Fruit fly (Drosophila melanogaster) whole organism, embryonic: ENCODE data around the gene CG7550.

Source experiments
- BEAF-32 ChIP-seq: fragments of 200-800 bp; sonication (Bioruptor generic); optimal IDR thresholded peaks from 3 replicates; lab custom pipeline; 2017; ENCODE audit warnings: missing biosample characterization, missing genetic modification characterization, mild to moderate bottlenecking, moderate library complexity, missing genetic modification reagents
- Bgb ChIP-seq: fragments of 200-800 bp; sonication (Bioruptor generic); IDR thresholded peaks from 2 replicates; pipeline ENCODE4 v1.3.6; 2022; ENCODE audit warnings: missing biosample characterization, missing genetic modification characterization; ENCODE audit not compliant: partially characterized antibody
- CG10321 ChIP-seq: fragments of 200-800 bp; sonication (Bioruptor generic); IDR thresholded peaks from 2 replicates; pipeline ENCODE4 v1.3.6; 2022; ENCODE audit warnings: missing biosample characterization, missing genetic modification characterization
- CG10366 ChIP-seq: fragments of 200-800 bp; sonication (Bioruptor generic); IDR thresholded peaks from 2 replicates; pipeline ENCODE4 v1.3.6; 2022; ENCODE audit warnings: missing biosample characterization, missing genetic modification characterization
- CG10462 ChIP-seq: fragments of 200-800 bp; sonication (Bioruptor generic); optimal IDR thresholded peaks from 2 replicates; lab custom pipeline; 2016; ENCODE audit warnings: missing biosample characterization, missing genetic modification characterization
- CG11560 ChIP-seq: fragments of 200-800 bp; sonication (Bioruptor generic); IDR thresholded peaks from 3 replicates; pipeline ENCODE4 v1.3.6; 2022; ENCODE audit warnings: missing biosample characterization, missing genetic modification characterization
- CG12299 ChIP-seq: fragments of 200-800 bp; sonication (Bioruptor generic); optimal IDR thresholded peaks from 2 replicates; lab custom pipeline; 2018; ENCODE audit warnings: missing biosample characterization, mild to moderate bottlenecking, missing genetic modification characterization
- CG15073 ChIP-seq: fragments of 200-800 bp; sonication (Bioruptor generic); optimal IDR thresholded peaks from 2 replicates; lab custom pipeline; 2016; ENCODE audit warnings: missing biosample characterization, missing genetic modification characterization
- CG15479 ChIP-seq: fragments of 200-800 bp; sonication (Bioruptor generic); optimal IDR thresholded peaks from 3 replicates; lab custom pipeline; 2019; ENCODE audit warnings: missing biosample characterization, mild to moderate bottlenecking, missing genetic modification characterization, moderate library complexity
- CG16813 ChIP-seq: fragments of 200-800 bp; sonication (Bioruptor generic); IDR thresholded peaks from 3 replicates; pipeline ENCODE4 v1.3.6; 2022; ENCODE audit warnings: missing biosample characterization, missing genetic modification characterization; ENCODE audit not compliant: partially characterized antibody
- CG17829 ChIP-seq: fragments of 200-800 bp; optimal IDR thresholded peaks from 2 replicates; lab custom pipeline; 2019; ENCODE audit warnings: missing biosample characterization, mild to moderate bottlenecking, missing genetic modification characterization, moderate library complexity
- CG2875 ChIP-seq: fragments of 200-800 bp; sonication (Bioruptor generic); optimal IDR thresholded peaks from 2 replicates; lab custom pipeline; 2017; ENCODE audit warnings: missing biosample characterization, mild to moderate bottlenecking, missing genetic modification characterization, missing genetic modification reagents
- CG32767 ChIP-seq: fragments of 200-800 bp; sonication (Bioruptor generic); IDR thresholded peaks from 2 replicates; pipeline ENCODE4 v1.3.6; 2022; ENCODE audit warnings: missing biosample characterization, missing genetic modification characterization
- CG4617 ChIP-seq: fragments of 200-800 bp; sonication (Bioruptor generic); optimal IDR thresholded peaks from 3 replicates; lab custom pipeline; 2016; ENCODE audit warnings: missing biosample characterization, missing genetic modification characterization, borderline replicate concordance
- CG5953 ChIP-seq: fragments of 200-800 bp; sonication (Bioruptor generic); IDR thresholded peaks from 2 replicates; pipeline ENCODE4 v1.3.6; 2022; ENCODE audit warnings: missing biosample characterization, missing genetic modification characterization
- CG6175 ChIP-seq: fragments of 200-800 bp; sonication (Bioruptor generic); IDR thresholded peaks from 3 replicates; pipeline ENCODE4 v1.3.6; 2022; ENCODE audit warnings: missing biosample characterization, missing genetic modification characterization
- CG6765 ChIP-seq: fragments of 200-800 bp; sonication (Bioruptor generic); optimal IDR thresholded peaks from 3 replicates; lab custom pipeline; 2017; ENCODE audit warnings: missing biosample characterization, mild to moderate bottlenecking, missing genetic modification characterization
- CG6854 ChIP-seq: fragments of 200-800 bp; sonication (Bioruptor generic); optimal IDR thresholded peaks from 3 replicates; lab custom pipeline; 2017; ENCODE audit warnings: missing biosample characterization, mild to moderate bottlenecking, missing genetic modification characterization
- CG8765 ChIP-seq: fragments of 200-800 bp; sonication (Bioruptor generic); IDR thresholded peaks from 2 replicates; pipeline ENCODE4 v1.3.6; 2022; ENCODE audit warnings: missing biosample characterization, missing genetic modification characterization
- CG8924 ChIP-seq: fragments of 200-800 bp; optimal IDR thresholded peaks from 3 replicates; lab custom pipeline; 2019; ENCODE audit warnings: missing biosample characterization, mild to moderate bottlenecking, missing genetic modification characterization, moderate library complexity
- CG9932 ChIP-seq: fragments of 200-800 bp; sonication (Bioruptor generic); IDR thresholded peaks from 2 replicates; pipeline ENCODE4 v1.3.6; 2022; ENCODE audit warnings: missing biosample characterization, missing genetic modification characterization
- CTCF ChIP-seq: fragments of 200-800 bp; sonication (Bioruptor generic); optimal IDR thresholded peaks from 2 replicates; lab custom pipeline; 2017; ENCODE audit warnings: missing biosample characterization, mild to moderate bottlenecking, missing genetic modification characterization, moderate library complexity
- CrebB ChIP-seq: fragments of 200-800 bp; sonication (Bioruptor generic); optimal IDR thresholded peaks from 3 replicates; lab custom pipeline; 2018; ENCODE audit warnings: missing biosample characterization, mild to moderate bottlenecking, missing genetic modification characterization
- Dbx ChIP-seq: fragments of 200-800 bp; sonication (Bioruptor generic); IDR thresholded peaks from 3 replicates; pipeline ENCODE4 v1.3.6; 2022; ENCODE audit warnings: missing biosample characterization, missing genetic modification characterization
- HLH4C ChIP-seq: fragments of 200-800 bp; sonication (Bioruptor generic); IDR thresholded peaks from 3 replicates; pipeline ENCODE4 v1.3.6; 2022; ENCODE audit warnings: missing biosample characterization, missing genetic modification characterization; ENCODE audit not compliant: partially characterized antibody
- Hey ChIP-seq: fragments of 200-800 bp; sonication (Bioruptor generic); optimal IDR thresholded peaks from 3 replicates; lab custom pipeline; 2018; ENCODE audit warnings: missing biosample characterization, mild to moderate bottlenecking, missing genetic modification characterization
- Lpt ChIP-seq: fragments of >200 bp; optimal IDR thresholded peaks from 2 replicates; lab custom pipeline; 2018; ENCODE audit warnings: missing biosample characterization, missing genetic modification characterization
- NC2β ChIP-seq: fragments of 200-800 bp; sonication (Bioruptor generic); optimal IDR thresholded peaks from 2 replicates; lab custom pipeline; 2016; ENCODE audit warnings: missing biosample characterization, missing genetic modification characterization
- Oaz ChIP-seq: fragments of 200-800 bp; sonication (Bioruptor generic); IDR thresholded peaks from 2 replicates; pipeline ENCODE4 v1.3.6; 2022; ENCODE audit warnings: missing biosample characterization, missing genetic modification characterization
- Poxn ChIP-seq: fragments of 200-800 bp; sonication (Bioruptor generic); IDR thresholded peaks from 2 replicates; pipeline ENCODE4 v1.3.6; 2022; ENCODE audit warnings: missing biosample characterization, missing genetic modification characterization
- Side ChIP-seq: fragments of 200-800 bp; sonication (Bioruptor generic); optimal IDR thresholded peaks from 2 replicates; lab custom pipeline; 2016; ENCODE audit warnings: missing biosample characterization, missing genetic modification characterization
- Sox102F ChIP-seq: fragments of 200-800 bp; sonication (Bioruptor generic); optimal IDR thresholded peaks from 2 replicates; lab custom pipeline; 2018; ENCODE audit warnings: missing biosample characterization, mild to moderate bottlenecking, missing genetic modification characterization, moderate library complexity
- YL-1 ChIP-seq: fragments of 200-800 bp; sonication (Bioruptor generic); optimal IDR thresholded peaks from 3 replicates; lab custom pipeline; 2017; ENCODE audit warnings: missing biosample characterization, mild to moderate bottlenecking, missing genetic modification characterization
- amos ChIP-seq: fragments of 200-800 bp; sonication (Bioruptor generic); IDR thresholded peaks from 2 replicates; pipeline ENCODE4 v1.3.6; 2022; ENCODE audit warnings: missing biosample characterization, missing genetic modification characterization; ENCODE audit not compliant: partially characterized antibody
- caup ChIP-seq: fragments of 200-800 bp; sonication (Bioruptor generic); optimal IDR thresholded peaks from 3 replicates; lab custom pipeline; 2017; ENCODE audit warnings: missing biosample characterization, mild to moderate bottlenecking, missing genetic modification characterization, moderate library complexity; ENCODE audit not compliant: severe bottlenecking
- crc ChIP-seq: fragments of 200-800 bp; sonication (Bioruptor generic); optimal IDR thresholded peaks from 2 replicates; lab custom pipeline; 2016; ENCODE audit warnings: missing biosample characterization, missing genetic modification characterization
- dm ChIP-seq: fragments of 200-800 bp; sonication (Bioruptor generic); optimal IDR thresholded peaks from 3 replicates; lab custom pipeline; 2016; ENCODE audit warnings: missing biosample characterization, missing genetic modification characterization
- dmrt11E ChIP-seq: fragments of 200-800 bp; sonication (Bioruptor generic); optimal IDR thresholded peaks from 3 replicates; lab custom pipeline; 2018; ENCODE audit warnings: missing biosample characterization, mild to moderate bottlenecking, missing genetic modification characterization, moderate library complexity
- gfzf ChIP-seq: fragments of 200-800 bp; sonication (Bioruptor generic); optimal IDR thresholded peaks from 2 replicates; lab custom pipeline; 2016; ENCODE audit warnings: missing biosample characterization, mild to moderate bottlenecking, missing genetic modification characterization, moderate library complexity
- gro ChIP-seq: fragments of 200-800 bp; sonication (Bioruptor generic); optimal IDR thresholded peaks from 2 replicates; lab custom pipeline; 2016; ENCODE audit warnings: missing biosample characterization, missing genetic modification characterization
- her ChIP-seq: fragments of 200-800 bp; sonication (Bioruptor generic); optimal IDR thresholded peaks from 2 replicates; lab custom pipeline; 2016; ENCODE audit warnings: missing biosample characterization, missing genetic modification characterization
- jigr1 ChIP-seq: fragments of 200-800 bp; sonication (Bioruptor generic); IDR thresholded peaks from 3 replicates; pipeline ENCODE4 v1.3.6; 2022; ENCODE audit warnings: missing biosample characterization, missing genetic modification characterization
- jumu ChIP-seq: fragments of 200-800 bp; sonication (Bioruptor generic); optimal IDR thresholded peaks from 3 replicates; lab custom pipeline; 2016; ENCODE audit warnings: missing biosample characterization, missing genetic modification characterization
- pnt ChIP-seq: fragments of 200-800 bp; sonication (Bioruptor generic); optimal IDR thresholded peaks from 3 replicates; lab custom pipeline; 2016; ENCODE audit warnings: missing biosample characterization, missing genetic modification characterization
- run ChIP-seq: fragments of 200-800 bp; sonication (Bioruptor generic); optimal IDR thresholded peaks from 3 replicates; lab custom pipeline; 2018; ENCODE audit warnings: missing biosample characterization, mild to moderate bottlenecking, missing genetic modification characterization
- seq ChIP-seq: fragments of 200-800 bp; sonication (Bioruptor generic); IDR thresholded peaks from 2 replicates; pipeline ENCODE4 v1.3.6; 2022; ENCODE audit warnings: missing biosample characterization, missing genetic modification characterization
- sna ChIP-seq: fragments of 200-800 bp; sonication (Bioruptor generic); IDR thresholded peaks from 2 replicates; pipeline ENCODE4 v1.3.6; 2022; ENCODE audit warnings: missing biosample characterization, missing genetic modification characterization; ENCODE audit not compliant: partially characterized antibody
- tgo ChIP-seq: fragments of 200-800 bp; sonication (Bioruptor generic); IDR thresholded peaks from 3 replicates; pipeline ENCODE4 v1.3.6; 2022; ENCODE audit warnings: missing biosample characterization, missing genetic modification characterization
- tio ChIP-seq: fragments of 200-800 bp; sonication (Bioruptor generic); optimal IDR thresholded peaks from 2 replicates; lab custom pipeline; 2017; ENCODE audit warnings: missing biosample characterization, missing genetic modification characterization, inconsistent platforms
- yki ChIP-seq: fragments of >200 bp; optimal IDR thresholded peaks from 3 replicates; lab custom pipeline; 2018
- z ChIP-seq: fragments of 200-800 bp; sonication (Bioruptor generic); IDR thresholded peaks from 3 replicates; pipeline ENCODE4 v1.3.6; 2022; ENCODE audit warnings: missing biosample characterization, missing genetic modification characterization
- zen ChIP-seq: fragments of 200-800 bp; sonication (Bioruptor generic); optimal IDR thresholded peaks from 3 replicates; lab custom pipeline; 2018; ENCODE audit warnings: missing biosample characterization, mild to moderate bottlenecking, missing genetic modification characterization, moderate library complexity

CG7550 gene

dm6 chr3L:8137448-8137906, 13.1 kb upstream of the CG7550 start, which contains the start of the genes Setx and mus301 (continued):
- TF ChIP-seq CG8924 (tag; lab: Kevin White, UChicago) (no peak), CG11560 (tag; lab: Robert Waterston, UW) (peak; percentile 60; the same call in 1 of the 3 replicates), tio (GFP tag; lab: Kevin White, UChicago) (peak; percentile 78), CG5953 (no peak), CG10366 (peak; percentile 65), caup (GFP tag; lab: Kevin White, UChicago) (peak; percentile 81), amos (GFP tag; lab: Robert Waterston, UW) (peak; percentile 40; the same call in 1 of the 2 replicates), jumu (GFP tag; lab: Kevin White, UChicago) (peak; percentile 82), CG32767 (GFP tag; lab: Robert Waterston, UW) (no peak), CG15479 (GFP tag; lab: Kevin White, UChicago) (peak; percentile 20), seq (GFP tag; lab: Robert Waterston, UW) (no peak), BEAF-32 (GFP tag; lab: Kevin White, UChicago) (peak; percentile 56), CG12299 (tag; lab: Kevin White, UChicago) (peak; percentile 36), CG16813 (GFP tag; lab: Robert Waterston, UW) (no peak), jigr1 (GFP tag; lab: Robert Waterston, UW) (no peak), CG6765 (GFP tag; lab: Kevin White, UChicago) (no peak), NC2β (GFP tag; lab: Kevin White, UChicago) (peak; percentile 74), zen (tag; lab: Kevin White, UChicago) (peak; percentile 88), Lpt (GFP tag; lab: Kevin White, UChicago) (no peak), CG17829 (tag; lab: Kevin White, UChicago) (no peak), dm (GFP tag; lab: Kevin White, UChicago) (peak; percentile 80), YL-1 (GFP tag; lab: Kevin White, UChicago) (peak; percentile 86), HLH4C (GFP tag; lab: Robert Waterston, UW) (no peak), run (tag; lab: Kevin White, UChicago) (no peak), CrebB (tag; lab: Kevin White, UChicago) (peak; percentile 10), CG10462 (peak; percentile 69), CG6854 (no peak), Oaz (GFP tag; lab: Robert Waterston, UW) (0 out of 2 replicates have a peak, but pooled peaks have one; percentile 20), Hey (tag; lab: Kevin White, UChicago) (no peak), CG6175 (GFP tag; lab: Robert Waterston, UW) (peak; percentile 71; the same call in 2 of the 3 replicates), Poxn (GFP tag; lab: Robert Waterston, UW) (no peak), Dbx (GFP tag; lab: Robert Waterston, UW) (peak; percentile 88), her (peak; percentile 36), gro (GFP tag; lab: Kevin White, UChicago) (peak; percentile 84), sna (GFP tag; lab: Robert Waterston, UW) (no peak), gfzf (GFP tag; lab: Kevin White, UChicago) (peak; percentile 92), Sox102F (GFP tag; lab: Kevin White, UChicago) (no peak), yki (no peak), CG2875 (peak; percentile 43), CG10321 (0 out of 2 replicates have a peak, but pooled peaks have one; percentile 35), pnt (peak; percentile 76), Side (GFP tag; lab: Kevin White, UChicago) (peak; percentile 62), Bgb (GFP tag; lab: Robert Waterston, UW) (no peak), z (GFP tag; lab: Robert Waterston, UW) (no peak), CTCF (GFP tag; lab: Kevin White, UChicago) (peak; percentile 58), crc (GFP tag; lab: Kevin White, UChicago) (peak; percentile 47), CG4617 (peak; percentile 95), CG9932 (peak; percentile 94), CG15073 (GFP tag; lab: Kevin White, UChicago) (peak; percentile 20), tgo (GFP tag; lab: Robert Waterston, UW) (peak; percentile 67), dmrt11E (tag; lab: Kevin White, UChicago) (peak; percentile 63), CG8765 (GFP tag; lab: Robert Waterston, UW) (peak; percentile 45; the same call in 1 of the 2 replicates)
